Worm (Caenorhabditis elegans): ENCODE results near the gene R07B7.10.

- TF ChIP-seq dao-5 (tag; optimal IDR thresholded peaks at IDR 0.05) = no peak
- no peak for TF ChIP-seq him-1 (tag; optimal IDR thresholded peaks at IDR 0.05)
- no peak for TF ChIP-seq W03F9.2 (tag; optimal IDR thresholded peaks at IDR 0.05)
Observed at ce11 chrV:12091759-12092158, 8.7 kb downstream of the R07B7.10 start, which contains the start of gene nhr-206.
